Worm (Caenorhabditis elegans) whole organism, mixed stage, embryonic: ENCODE results near the gene C30B5.17.

Experiments
- blmp-1 ChIP-seq: fragments of 150-350 bp; optimal IDR thresholded peaks from 2 replicates; lab custom pipeline; 2014; ENCODE audit warnings: missing biosample characterization, missing genetic modification characterization
- unc-62 ChIP-seq: fragments of 150-350 bp; optimal IDR thresholded peaks from 2 replicates; lab custom pipeline; 2014; ENCODE audit warnings: missing biosample characterization, missing genetic modification reagents, missing genetic modification characterization

ce11 chrII:6175027-6175426, 27.8 kb downstream of the C30B5.17 start:
- TF ChIP-seq unc-62 (GFP tag; lab: Kevin White, UChicago) (no peak), blmp-1 (tag; lab: Kevin White, UChicago) (no peak)
